Worm (Caenorhabditis elegans) whole organism, L1 larva: ENCODE measurements around the gene R160.3.
"Not testable (repeated sequence)": the region's sequence is repeated elsewhere in the genome, so short reads cannot be mapped to it uniquely, and the experiment has no call there.

ENCODE experiments used
- elt-2 ChIP-seq: sonication (generic microtip); optimal IDR thresholded peaks from 2 replicates; lab custom pipeline; 2016; ENCODE audit warnings: missing genetic modification characterization, mild to moderate bottlenecking, inconsistent platforms, missing compliant biosample characterization, missing genetic modification reagents
- fos-1 ChIP-seq: fragments of 150-350 bp; optimal IDR thresholded peaks from 2 replicates; lab custom pipeline; 2014; ENCODE audit warnings: missing biosample characterization, missing genetic modification characterization
- lin-13 ChIP-seq: fragments of 150-350 bp; optimal IDR thresholded peaks from 2 replicates; lab custom pipeline; 2014; ENCODE audit warnings: missing biosample characterization, missing genetic modification reagents, missing genetic modification characterization
- lsy-2 ChIP-seq, 2 experiments: fragments of 150-350 bp; optimal IDR thresholded peaks; 2 replicates each; lab custom pipeline; 2014; ENCODE audit warnings: missing biosample characterization in 2 of 2, missing genetic modification characterization in 2 of 2
- unc-62 ChIP-seq: fragments of 150-350 bp; optimal IDR thresholded peaks from 2 replicates; lab custom pipeline; 2014; ENCODE audit warnings: missing biosample characterization, missing genetic modification reagents, missing genetic modification characterization
- unc-86 ChIP-seq: sonication (generic microtip); optimal IDR thresholded peaks from 2 replicates; lab custom pipeline; 2016; ENCODE audit warnings: missing genetic modification characterization, missing compliant biosample characterization

DNA sequence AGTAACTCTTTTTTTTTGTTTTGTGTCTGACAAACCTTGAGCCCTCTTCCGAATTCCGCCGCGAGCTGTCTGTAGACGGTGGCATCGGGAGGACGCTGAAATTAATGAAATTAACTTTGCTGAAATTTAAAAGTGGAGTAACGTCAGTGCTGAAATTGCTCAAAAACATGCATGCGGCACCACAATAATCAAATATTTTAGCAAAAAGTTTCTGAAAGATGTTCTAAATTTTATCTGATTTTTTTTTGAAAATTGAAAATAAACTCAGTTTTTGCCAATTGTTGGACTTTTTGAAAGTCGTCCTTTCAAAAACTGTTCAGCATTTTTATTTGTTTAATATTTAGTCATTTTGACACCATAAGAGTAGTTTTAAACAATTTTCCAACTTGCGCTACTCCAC lies 30.2 kb downstream of the R160.3 start, which contains the start of gene cst-2:
- TF ChIP-seq elt-2; fos-1 (tag; lab: Kevin White, UChicago); unc-86 (tag; lab: Kevin White, UChicago); unc-62 (GFP tag; lab: Kevin White, UChicago); lin-13 (GFP tag; lab: Kevin White, UChicago); lsy-2 (tag; optimal IDR thresholded peaks at IDR 0.05; lab: Kevin White, UChicago): not testable (repeated sequence)
